Fruit fly (Drosophila melanogaster) whole organism, embryonic: ENCODE data around the gene CG33267.

Experiments used
- Asciz ChIP-seq: fragments of 200-800 bp; sonication (Bioruptor generic); optimal IDR thresholded peaks from 2 replicates; lab custom pipeline; 2017; ENCODE audit warnings: missing biosample characterization, mild to moderate bottlenecking, missing genetic modification characterization, missing genetic modification reagents
- Awh ChIP-seq: fragments of 200-800 bp; sonication (Bioruptor generic); IDR thresholded peaks from 2 replicates; pipeline ENCODE4, ENCODE4 v1.3.6; 2022; ENCODE audit warnings: missing biosample characterization, missing genetic modification characterization
- Bdp1 ChIP-seq: fragments of 200-800 bp; sonication (Bioruptor generic); optimal IDR thresholded peaks from 3 replicates; lab custom pipeline; 2016; ENCODE audit warnings: missing biosample characterization, missing genetic modification characterization
- BtbVII ChIP-seq: fragments of 200-800 bp; sonication (Bioruptor generic); optimal IDR thresholded peaks from 3 replicates; lab custom pipeline; 2017; ENCODE audit warnings: missing biosample characterization, mild to moderate bottlenecking, missing genetic modification characterization
- CG10147 ChIP-seq: fragments of 200-800 bp; sonication (Bioruptor generic); optimal IDR thresholded peaks from 2 replicates; lab custom pipeline; 2019; ENCODE audit warnings: missing biosample characterization, mild to moderate bottlenecking, missing genetic modification characterization, moderate library complexity
- CG10543 ChIP-seq: fragments of 200-800 bp; sonication (Bioruptor generic); optimal IDR thresholded peaks from 3 replicates; lab custom pipeline; 2017; ENCODE audit warnings: missing biosample characterization, mild to moderate bottlenecking, missing genetic modification characterization, moderate library complexity
- CG13894 ChIP-seq: fragments of 200-800 bp; sonication (Bioruptor generic); optimal IDR thresholded peaks from 3 replicates; lab custom pipeline; 2018; ENCODE audit warnings: missing biosample characterization, mild to moderate bottlenecking, missing genetic modification characterization, moderate library complexity
- CG15601 ChIP-seq: fragments of 200-800 bp; sonication (Bioruptor generic); optimal IDR thresholded peaks from 3 replicates; lab custom pipeline; 2019; ENCODE audit warnings: missing biosample characterization, mild to moderate bottlenecking, missing genetic modification characterization, moderate library complexity
- CG2712 ChIP-seq: fragments of 200-800 bp; optimal IDR thresholded peaks from 3 replicates; lab custom pipeline; 2019; ENCODE audit warnings: missing biosample characterization, mild to moderate bottlenecking, missing genetic modification characterization, moderate library complexity
- CG3281 ChIP-seq: fragments of 200-800 bp; sonication (Bioruptor generic); optimal IDR thresholded peaks from 3 replicates; lab custom pipeline; 2017; ENCODE audit warnings: missing biosample characterization, mild to moderate bottlenecking, missing genetic modification characterization
- CG34376 ChIP-seq: fragments of 200-800 bp; sonication (Bioruptor generic); optimal IDR thresholded peaks from 2 replicates; lab custom pipeline; 2018; ENCODE audit warnings: missing biosample characterization, mild to moderate bottlenecking, missing genetic modification characterization
- CG3726 ChIP-seq: fragments of 200-800 bp; sonication (Bioruptor generic); IDR thresholded peaks from 3 replicates; pipeline ENCODE4, ENCODE4 v1.3.6; 2022; ENCODE audit warnings: missing biosample characterization, missing genetic modification characterization
- CG4424 ChIP-seq: fragments of 200-800 bp; sonication (Bioruptor generic); optimal IDR thresholded peaks from 3 replicates; lab custom pipeline; 2016; ENCODE audit warnings: missing biosample characterization, missing genetic modification characterization
- CG6683 ChIP-seq: fragments of 200-800 bp; sonication (Bioruptor generic); optimal IDR thresholded peaks from 2 replicates; lab custom pipeline; 2017; ENCODE audit warnings: missing biosample characterization, mild to moderate bottlenecking, missing genetic modification characterization, missing genetic modification reagents
- CG7271 ChIP-seq: fragments of 200-800 bp; sonication (Bioruptor generic); optimal IDR thresholded peaks from 2 replicates; lab custom pipeline; 2018; ENCODE audit warnings: missing biosample characterization, mild to moderate bottlenecking, missing genetic modification characterization, moderate library complexity
- E2f2 ChIP-seq: fragments of 200-800 bp; sonication (Bioruptor generic); IDR thresholded peaks from 2 replicates; pipeline ENCODE4 v1.3.6; 2022; ENCODE audit warnings: missing biosample characterization, missing genetic modification characterization
- ERR ChIP-seq: fragments of 200-800 bp; sonication (Bioruptor generic); optimal IDR thresholded peaks from 2 replicates; lab custom pipeline; 2016; ENCODE audit warnings: missing biosample characterization, missing genetic modification characterization
- Gug ChIP-seq: fragments of 200-800 bp; sonication (Bioruptor generic); IDR thresholded peaks from 4 replicates; pipeline ENCODE4 v1.3.6; 2022; ENCODE audit warnings: missing biosample characterization, missing genetic modification characterization
- Hey ChIP-seq: fragments of 200-800 bp; sonication (Bioruptor generic); optimal IDR thresholded peaks from 3 replicates; lab custom pipeline; 2018; ENCODE audit warnings: missing biosample characterization, mild to moderate bottlenecking, missing genetic modification characterization
- Hr3 ChIP-seq: fragments of 200-800 bp; sonication (Bioruptor generic); optimal IDR thresholded peaks from 3 replicates; lab custom pipeline; 2016; ENCODE audit warnings: missing biosample characterization, missing genetic modification characterization
- Lim3 ChIP-seq: fragments of 200-800 bp; sonication (Bioruptor generic); IDR thresholded peaks from 2 replicates; pipeline ENCODE4 v1.3.6; 2022; ENCODE audit warnings: missing biosample characterization, missing genetic modification characterization
- Med ChIP-seq: fragments of 200-800 bp; sonication (Bioruptor generic); peaks from one replicate; lab custom pipeline; 2016; ENCODE audit warnings: missing biosample characterization, missing genetic modification characterization, mild to moderate bottlenecking, inconsistent platforms, moderate library complexity
- PHDP ChIP-seq: fragments of 200-800 bp; sonication (Bioruptor generic); optimal IDR thresholded peaks from 3 replicates; lab custom pipeline; 2018; ENCODE audit warnings: missing biosample characterization, mild to moderate bottlenecking, missing genetic modification characterization, moderate library complexity
- Sin3A ChIP-seq: fragments of >200 bp; optimal IDR thresholded peaks from 2 replicates; lab custom pipeline; 2018
- YL-1 ChIP-seq: fragments of 200-800 bp; sonication (Bioruptor generic); optimal IDR thresholded peaks from 3 replicates; lab custom pipeline; 2017; ENCODE audit warnings: missing biosample characterization, mild to moderate bottlenecking, missing genetic modification characterization
- caup ChIP-seq: fragments of 200-800 bp; sonication (Bioruptor generic); optimal IDR thresholded peaks from 3 replicates; lab custom pipeline; 2017; ENCODE audit warnings: missing biosample characterization, mild to moderate bottlenecking, missing genetic modification characterization, moderate library complexity; ENCODE audit not compliant: severe bottlenecking
- ci ChIP-seq: fragments of 200-800 bp; sonication (Bioruptor generic); IDR thresholded peaks from 3 replicates; pipeline ENCODE4 v1.3.6; 2022; ENCODE audit warnings: missing biosample characterization, missing genetic modification characterization
- crol ChIP-seq: fragments of 200-800 bp; sonication (Bioruptor generic); IDR thresholded peaks from 2 replicates; pipeline ENCODE4 v1.3.6; 2022; ENCODE audit warnings: missing biosample characterization, missing genetic modification characterization
- cwo ChIP-seq: fragments of 200-800 bp; sonication (Bioruptor generic); optimal IDR thresholded peaks from 3 replicates; lab custom pipeline; 2017; ENCODE audit warnings: missing biosample characterization, missing genetic modification characterization, mild to moderate bottlenecking, moderate library complexity, missing genetic modification reagents
- danr ChIP-seq: fragments of 200-800 bp; sonication (Bioruptor generic); IDR thresholded peaks from 2 replicates; pipeline ENCODE4 v1.3.6; 2022; ENCODE audit warnings: missing biosample characterization, missing genetic modification characterization
- emc ChIP-seq: fragments of 200-800 bp; sonication (Bioruptor generic); optimal IDR thresholded peaks from 2 replicates; lab custom pipeline; 2016; ENCODE audit warnings: missing biosample characterization, missing genetic modification characterization
- en ChIP-seq: fragments of 200-800 bp; sonication (Bioruptor generic); optimal IDR thresholded peaks from 2 replicates; lab custom pipeline; 2016; ENCODE audit warnings: missing biosample characterization, missing genetic modification characterization
- ewg ChIP-seq: fragments of 200-800 bp; sonication (Bioruptor generic); optimal IDR thresholded peaks from 3 replicates; lab custom pipeline; 2017; ENCODE audit warnings: mild to moderate bottlenecking, missing biosample characterization, missing genetic modification reagents, missing genetic modification characterization
- exex ChIP-seq: fragments of 200-800 bp; sonication (Bioruptor generic); optimal IDR thresholded peaks from 4 replicates; lab custom pipeline; 2018; ENCODE audit warnings: missing biosample characterization, mild to moderate bottlenecking, missing genetic modification characterization, moderate library complexity
- gcm2 ChIP-seq: fragments of 200-800 bp; sonication (Bioruptor generic); optimal IDR thresholded peaks from 2 replicates; lab custom pipeline; 2016; ENCODE audit warnings: missing biosample characterization, missing genetic modification characterization
- grn ChIP-seq: fragments of 200-800 bp; sonication (Bioruptor generic); optimal IDR thresholded peaks from 3 replicates; lab custom pipeline; 2017; ENCODE audit warnings: missing biosample characterization, missing genetic modification characterization
- gro ChIP-seq: fragments of 200-800 bp; sonication (Bioruptor generic); optimal IDR thresholded peaks from 2 replicates; lab custom pipeline; 2016; ENCODE audit warnings: missing biosample characterization, missing genetic modification characterization
- mam ChIP-seq: fragments of 200-800 bp; sonication (Bioruptor generic); optimal IDR thresholded peaks from 3 replicates; lab custom pipeline; 2016; ENCODE audit warnings: missing biosample characterization, missing genetic modification characterization
- mirr ChIP-seq: fragments of 200-800 bp; sonication (Bioruptor generic); optimal IDR thresholded peaks from 3 replicates; lab custom pipeline; 2018; ENCODE audit warnings: missing biosample characterization, mild to moderate bottlenecking, missing genetic modification characterization
- pho ChIP-seq: fragments of 200-800 bp; sonication (Bioruptor generic); optimal IDR thresholded peaks from 2 replicates; lab custom pipeline; 2016; ENCODE audit warnings: missing biosample characterization, missing genetic modification characterization
- ranshi ChIP-seq: fragments of 200-800 bp; sonication (Bioruptor generic); IDR thresholded peaks from 2 replicates; pipeline ENCODE4 v1.3.6; 2022; ENCODE audit warnings: missing biosample characterization, missing genetic modification characterization
- sc ChIP-seq, 3 experiments: fragments of >200 bp in 2 of 3; fragments of 200-800 bp in 1 of 3; sonication (Bioruptor generic) in 1 of 3; optimal IDR thresholded peaks; 2 replicates in 2 of 3; 3 replicates in 1 of 3; lab custom pipeline; 2017; ENCODE audit warnings: mild to moderate bottlenecking in 1 of 3, missing biosample characterization in 1 of 3, missing genetic modification characterization in 1 of 3, missing genetic modification reagents in 1 of 3
- schlank ChIP-seq: fragments of 200-800 bp; sonication (Bioruptor generic); optimal IDR thresholded peaks from 2 replicates; lab custom pipeline; 2018; ENCODE audit warnings: missing biosample characterization, mild to moderate bottlenecking, missing genetic modification characterization
- sens ChIP-seq: fragments of 200-800 bp; sonication (Bioruptor generic); peaks from one replicate; lab custom pipeline; 2016; ENCODE audit warnings: missing biosample characterization, missing genetic modification characterization
- sim ChIP-seq: fragments of 200-800 bp; sonication (Bioruptor generic); IDR thresholded peaks from 2 replicates; pipeline ENCODE4 v1.3.6; 2022; ENCODE audit warnings: missing biosample characterization, missing genetic modification characterization
- slou ChIP-seq: fragments of 200-800 bp; sonication (Bioruptor generic); optimal IDR thresholded peaks from 3 replicates; lab custom pipeline; 2016; ENCODE audit warnings: missing biosample characterization, missing genetic modification characterization
- so ChIP-seq: fragments of 200-800 bp; sonication (Bioruptor generic); IDR thresholded peaks from 3 replicates; pipeline ENCODE4 v1.3.6; 2022; ENCODE audit warnings: missing biosample characterization, missing genetic modification characterization
- sob ChIP-seq: fragments of 200-800 bp; sonication (Bioruptor generic); IDR thresholded peaks from 2 replicates; pipeline ENCODE4 v1.3.6; 2022; ENCODE audit warnings: missing biosample characterization, missing genetic modification characterization
- sug ChIP-seq: fragments of 200-800 bp; optimal IDR thresholded peaks from 2 replicates; lab custom pipeline; 2019; ENCODE audit warnings: missing biosample characterization, mild to moderate bottlenecking, missing genetic modification characterization, moderate library complexity
- trh ChIP-seq: fragments of 200-800 bp; sonication (Bioruptor generic); optimal IDR thresholded peaks from 2 replicates; lab custom pipeline; 2016; ENCODE audit warnings: missing biosample characterization, missing genetic modification characterization
- twi ChIP-seq: fragments of 200-800 bp; optimal IDR thresholded peaks from 2 replicates; lab custom pipeline; 2019; ENCODE audit warnings: missing biosample characterization, mild to moderate bottlenecking, missing genetic modification characterization, moderate library complexity
- wor ChIP-seq: fragments of 200-800 bp; sonication (Bioruptor generic); IDR thresholded peaks from 2 replicates; pipeline ENCODE4 v1.3.6; 2022; ENCODE audit warnings: missing biosample characterization, missing genetic modification characterization

Gene CG33267

DNA sequence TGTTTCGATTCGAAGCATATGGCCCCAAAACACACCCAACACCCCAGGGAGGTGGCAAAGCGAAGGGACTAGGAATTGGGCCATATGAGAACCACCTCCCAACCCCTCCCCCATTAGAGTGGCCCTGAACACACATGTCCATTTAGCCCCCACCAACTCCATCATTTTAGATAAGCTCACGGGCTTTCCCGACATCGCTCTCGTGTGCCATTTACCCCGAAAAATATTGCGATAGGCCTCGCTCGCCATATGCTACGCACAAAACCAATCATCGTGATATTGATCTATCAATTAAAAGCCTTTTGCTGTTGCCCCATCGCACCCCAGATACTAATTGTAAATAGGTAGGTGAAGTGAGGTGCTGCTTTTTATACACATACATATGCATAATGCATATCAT is 33.9 kb upstream of the CG33267 start:
- TF ChIP-seq wor: no peak
- no peak for TF ChIP-seq Hr3 (GFP tag; lab: Kevin White, UChicago)
- TF ChIP-seq Lim3 (GFP tag; lab: Robert Waterston, UW): peak; percentile 40; the same call in 1 of the 2 replicates
- TF ChIP-seq Awh: 0 out of 2 replicates have a peak, but pooled peaks have one; percentile 18
- TF ChIP-seq grn: peak; percentile 90
- no peak for TF ChIP-seq CG3726 (GFP tag; lab: Robert Waterston, UW)
- peak; percentile 60 for TF ChIP-seq Med (GFP tag; lab: Kevin White, UChicago)
- no peak for TF ChIP-seq CG7271 (tag; lab: Kevin White, UChicago)
- no peak for TF ChIP-seq Asciz (GFP tag; lab: Kevin White, UChicago)
- TF ChIP-seq en (GFP tag; lab: Kevin White, UChicago): no peak
- no peak for TF ChIP-seq gro
- no peak for TF ChIP-seq sc (optimal IDR thresholded peaks at IDR 0.05; lab: Kevin White, UChicago)
- TF ChIP-seq sc (GFP tag; optimal IDR thresholded peaks at IDR 0.05; lab: Kevin White, UChicago): no peak
- no peak for TF ChIP-seq CG2712 (tag; lab: Kevin White, UChicago)
- no peak for TF ChIP-seq CG3281
- TF ChIP-seq E2f2 (GFP tag; lab: Robert Waterston, UW): no peak
- peak; percentile 72 for TF ChIP-seq sug
- no peak for TF ChIP-seq schlank (tag; lab: Kevin White, UChicago)
- no peak for TF ChIP-seq ranshi (GFP tag; lab: Robert Waterston, UW)
- peak; percentile 9 for TF ChIP-seq CG34376 (GFP tag; lab: Kevin White, UChicago)
- TF ChIP-seq pho: no peak
- no peak for TF ChIP-seq slou
- TF ChIP-seq PHDP (tag; lab: Kevin White, UChicago): no peak
- no peak for TF ChIP-seq ci
- peak; percentile 30 for TF ChIP-seq cwo
- 0 out of 2 replicates have a peak, but pooled peaks have one; percentile 15 for TF ChIP-seq sob (GFP tag; lab: Robert Waterston, UW)
- no peak for TF ChIP-seq CG10147 (GFP tag; lab: Kevin White, UChicago)
- TF ChIP-seq caup (GFP tag; lab: Kevin White, UChicago): peak; percentile 27
- TF ChIP-seq CG10543: peak; percentile 39
- no peak for TF ChIP-seq CG15601 (tag; lab: Kevin White, UChicago)
- TF ChIP-seq YL-1 (GFP tag; lab: Kevin White, UChicago): no peak
- TF ChIP-seq crol (GFP tag; lab: Robert Waterston, UW): peak; percentile 64; the same call in 1 of the 2 replicates
- TF ChIP-seq sim (GFP tag; lab: Robert Waterston, UW): 0 out of 2 replicates have a peak, but pooled peaks have one; percentile 8
- TF ChIP-seq exex (tag; lab: Kevin White, UChicago): peak; percentile 87
- TF ChIP-seq trh: no peak
- peak; percentile 41 for TF ChIP-seq Hey (tag; lab: Kevin White, UChicago)
- no peak for TF ChIP-seq ERR (GFP tag; lab: Kevin White, UChicago)
- no peak for TF ChIP-seq gcm2
- TF ChIP-seq CG4424 (GFP tag; lab: Kevin White, UChicago): no peak
- TF ChIP-seq BtbVII (GFP tag; lab: Kevin White, UChicago): no peak
- no peak for TF ChIP-seq CG6683 (GFP tag; lab: Kevin White, UChicago)
- TF ChIP-seq Gug (GFP tag; lab: Robert Waterston, UW): no peak
- TF ChIP-seq ewg (GFP tag; lab: Kevin White, UChicago): no peak
- peak; percentile 62 for TF ChIP-seq twi (tag; lab: Kevin White, UChicago)
- peak; percentile 90 for TF ChIP-seq mirr
- TF ChIP-seq mam (GFP tag; lab: Kevin White, UChicago): no peak
- TF ChIP-seq Sin3A (lab: Kevin White, UChicago): no peak
- TF ChIP-seq CG13894 (tag; lab: Kevin White, UChicago): peak; percentile 15
- TF ChIP-seq sens: peak; percentile 69
- no peak for TF ChIP-seq emc (GFP tag; lab: Kevin White, UChicago)
- TF ChIP-seq so (GFP tag; lab: Robert Waterston, UW): peak; percentile 7; the same call in 1 of the 3 replicates
- no peak for TF ChIP-seq Bdp1 (GFP tag; lab: Kevin White, UChicago)
- TF ChIP-seq danr: no peak
